Fruit fly (Drosophila melanogaster) whole organism, embryonic: ENCODE data around the gene CG2854.

ENCODE experiments used
- CG1024 ChIP-seq: fragments of 200-800 bp; sonication (Bioruptor generic); IDR thresholded peaks from 2 replicates; pipeline ENCODE4 v1.3.6; 2022; ENCODE audit warnings: missing biosample characterization, missing genetic modification characterization
- CG11504 ChIP-seq: fragments of 200-800 bp; sonication (Bioruptor generic); optimal IDR thresholded peaks from 3 replicates; lab custom pipeline; 2019; ENCODE audit warnings: missing biosample characterization, mild to moderate bottlenecking, missing genetic modification characterization, moderate library complexity
- CG11696 ChIP-seq: fragments of 200-800 bp; sonication (Bioruptor generic); IDR thresholded peaks from 2 replicates; pipeline ENCODE4 v1.3.6; 2022; ENCODE audit warnings: missing biosample characterization, missing genetic modification characterization
- CG14710 ChIP-seq: fragments of 200-800 bp; sonication (Bioruptor generic); optimal IDR thresholded peaks from 3 replicates; lab custom pipeline; 2019; ENCODE audit warnings: missing biosample characterization, mild to moderate bottlenecking, missing genetic modification characterization, moderate library complexity
- CG15073 ChIP-seq: fragments of 200-800 bp; sonication (Bioruptor generic); optimal IDR thresholded peaks from 2 replicates; lab custom pipeline; 2016; ENCODE audit warnings: missing biosample characterization, missing genetic modification characterization
- CG16779 ChIP-seq: fragments of 200-800 bp; sonication (Bioruptor generic); IDR thresholded peaks from 2 replicates; pipeline ENCODE4 v1.3.6; 2022; ENCODE audit warnings: missing biosample characterization, missing genetic modification characterization
- CG16863 ChIP-seq: fragments of 200-800 bp; sonication (Bioruptor generic); optimal IDR thresholded peaks from 3 replicates; lab custom pipeline; 2016; ENCODE audit warnings: missing biosample characterization, missing genetic modification characterization
- CG17186 ChIP-seq: fragments of 200-800 bp; sonication (Bioruptor generic); optimal IDR thresholded peaks from 3 replicates; lab custom pipeline; 2017; ENCODE audit warnings: missing biosample characterization, missing genetic modification reagents, missing genetic modification characterization
- CG18262 ChIP-seq: fragments of 200-800 bp; optimal IDR thresholded peaks from 3 replicates; lab custom pipeline; 2019; ENCODE audit warnings: missing biosample characterization, mild to moderate bottlenecking, missing genetic modification characterization, moderate library complexity
- CG2116 ChIP-seq: fragments of 200-800 bp; sonication (Bioruptor generic); optimal IDR thresholded peaks from 3 replicates; lab custom pipeline; 2018; ENCODE audit warnings: missing biosample characterization, mild to moderate bottlenecking, missing genetic modification characterization
- CG30403 ChIP-seq: fragments of 200-800 bp; sonication (Bioruptor generic); optimal IDR thresholded peaks from 3 replicates; lab custom pipeline; 2016; ENCODE audit warnings: missing biosample characterization, missing genetic modification characterization
- CG31441 ChIP-seq: fragments of 200-800 bp; sonication (Bioruptor generic); IDR thresholded peaks from 2 replicates; pipeline ENCODE4 v1.3.6; 2022; ENCODE audit warnings: missing biosample characterization, missing genetic modification characterization
- CG32532 ChIP-seq: fragments of 200-800 bp; sonication (Bioruptor generic); IDR thresholded peaks from 2 replicates; pipeline ENCODE4 v1.3.6; 2022; ENCODE audit warnings: missing biosample characterization, missing genetic modification characterization
- CG32767 ChIP-seq: fragments of 200-800 bp; sonication (Bioruptor generic); IDR thresholded peaks from 2 replicates; pipeline ENCODE4 v1.3.6; 2022; ENCODE audit warnings: missing biosample characterization, missing genetic modification characterization
- CG3847 ChIP-seq: fragments of 200-800 bp; sonication (Bioruptor generic); IDR thresholded peaks from 2 replicates; pipeline ENCODE4 v1.3.6; 2022; ENCODE audit warnings: missing biosample characterization, missing genetic modification characterization
- CG4617 ChIP-seq: fragments of 200-800 bp; sonication (Bioruptor generic); optimal IDR thresholded peaks from 3 replicates; lab custom pipeline; 2016; ENCODE audit warnings: missing biosample characterization, missing genetic modification characterization, borderline replicate concordance
- CG6654 ChIP-seq: fragments of 200-800 bp; sonication (Bioruptor generic); optimal IDR thresholded peaks from 2 replicates; lab custom pipeline; 2017; ENCODE audit warnings: missing biosample characterization, mild to moderate bottlenecking, missing genetic modification characterization
- CG8944 ChIP-seq: fragments of 200-800 bp; sonication (Bioruptor generic); optimal IDR thresholded peaks from 3 replicates; lab custom pipeline; 2016; ENCODE audit warnings: missing biosample characterization, missing genetic modification characterization
- E2f2 ChIP-seq: fragments of 200-800 bp; sonication (Bioruptor generic); IDR thresholded peaks from 2 replicates; pipeline ENCODE4 v1.3.6; 2022; ENCODE audit warnings: missing biosample characterization, missing genetic modification characterization
- ERR ChIP-seq: fragments of 200-800 bp; sonication (Bioruptor generic); optimal IDR thresholded peaks from 2 replicates; lab custom pipeline; 2016; ENCODE audit warnings: missing biosample characterization, missing genetic modification characterization
- GATAe ChIP-seq: fragments of 200-800 bp; sonication (Bioruptor generic); conservative IDR thresholded peaks from 2 replicates; pipeline ENCODE4 v1.3.6; 2022; ENCODE audit warnings: missing biosample characterization, missing genetic modification characterization
- HmgZ ChIP-seq: fragments of 200-800 bp; sonication (Bioruptor generic); optimal IDR thresholded peaks from 2 replicates; lab custom pipeline; 2018; ENCODE audit warnings: missing biosample characterization, mild to moderate bottlenecking, missing genetic modification characterization
- Myb ChIP-seq: fragments of 200-800 bp; sonication (Bioruptor generic); optimal IDR thresholded peaks from 2 replicates; lab custom pipeline; 2016; ENCODE audit warnings: missing biosample characterization, missing genetic modification characterization
- Neu2 ChIP-seq: fragments of 200-800 bp; sonication (Bioruptor generic); optimal IDR thresholded peaks from 3 replicates; lab custom pipeline; 2016; ENCODE audit warnings: missing biosample characterization, missing genetic modification characterization, borderline replicate concordance
- Poxn ChIP-seq: fragments of 200-800 bp; sonication (Bioruptor generic); IDR thresholded peaks from 2 replicates; pipeline ENCODE4 v1.3.6; 2022; ENCODE audit warnings: missing biosample characterization, missing genetic modification characterization
- Ravus ChIP-seq: fragments of 200-800 bp; sonication (Bioruptor generic); IDR thresholded peaks from 2 replicates; pipeline ENCODE4 v1.3.6; 2022; ENCODE audit warnings: missing biosample characterization, missing genetic modification characterization
- Scr ChIP-seq: fragments of 200-800 bp; sonication (Bioruptor generic); IDR thresholded peaks from 2 replicates; pipeline ENCODE4 v1.3.6; 2022; ENCODE audit warnings: missing biosample characterization, missing genetic modification characterization; ENCODE audit not compliant: partially characterized antibody
- Sry-δ ChIP-seq: fragments of 200-800 bp; sonication (Bioruptor generic); optimal IDR thresholded peaks from 2 replicates; lab custom pipeline; 2016; ENCODE audit warnings: missing biosample characterization, missing genetic modification characterization
- Vsx1 ChIP-seq: fragments of 200-800 bp; sonication (Bioruptor generic); optimal IDR thresholded peaks from 2 replicates; lab custom pipeline; 2017; ENCODE audit warnings: missing biosample characterization, mild to moderate bottlenecking, missing genetic modification characterization, missing genetic modification reagents
- az2 ChIP-seq: fragments of 200-800 bp; sonication (Bioruptor generic); optimal IDR thresholded peaks from 3 replicates; lab custom pipeline; 2016; ENCODE audit warnings: missing biosample characterization, missing genetic modification characterization
- bbx ChIP-seq: fragments of 200-800 bp; sonication (Bioruptor generic); IDR thresholded peaks from 2 replicates; pipeline ENCODE4 v1.3.6; 2022; ENCODE audit warnings: missing biosample characterization, missing genetic modification characterization; ENCODE audit not compliant: partially characterized antibody
- chif ChIP-seq, 2 experiments: fragments of 200-800 bp; sonication (Bioruptor generic); optimal IDR thresholded peaks; 3 replicates each; lab custom pipeline; 2016; ENCODE audit warnings: missing biosample characterization in 2 of 2, missing genetic modification characterization in 2 of 2
- exex ChIP-seq: fragments of 200-800 bp; sonication (Bioruptor generic); optimal IDR thresholded peaks from 4 replicates; lab custom pipeline; 2018; ENCODE audit warnings: missing biosample characterization, mild to moderate bottlenecking, missing genetic modification characterization, moderate library complexity
- gem ChIP-seq: fragments of 200-800 bp; sonication (Bioruptor generic); optimal IDR thresholded peaks from 2 replicates; lab custom pipeline; 2019; ENCODE audit warnings: missing biosample characterization, mild to moderate bottlenecking, missing genetic modification characterization, moderate library complexity
- h ChIP-seq: fragments of >200 bp; optimal IDR thresholded peaks from 2 replicates; lab custom pipeline; 2017
- hbn ChIP-seq: fragments of 200-800 bp; sonication (Bioruptor generic); IDR thresholded peaks from 2 replicates; pipeline ENCODE4 v1.3.6; 2022; ENCODE audit warnings: missing biosample characterization, missing genetic modification characterization; ENCODE audit not compliant: partially characterized antibody
- knrl ChIP-seq: fragments of 200-800 bp; sonication (Bioruptor generic); IDR thresholded peaks from 3 replicates; pipeline ENCODE4 v1.3.6; 2022; ENCODE audit warnings: missing biosample characterization, missing genetic modification characterization; ENCODE audit not compliant: partially characterized antibody
- org-1 ChIP-seq: fragments of 200-800 bp; sonication (Bioruptor generic); optimal IDR thresholded peaks from 2 replicates; lab custom pipeline; 2017; ENCODE audit warnings: missing biosample characterization, missing genetic modification characterization
- prd ChIP-seq, 3 experiments: fragments of >200 bp in 2 of 3; fragments of 200-800 bp in 1 of 3; sonication (Bioruptor generic) in 1 of 3; optimal IDR thresholded peaks in 2 of 3; IDR thresholded peaks in 1 of 3; 2 replicates in 2 of 3; 3 replicates in 1 of 3; pipeline versions ENCODE4 v1.3.6 to Lab custom; 2017 to 2022; ENCODE audit warnings: missing biosample characterization in 1 of 3, missing genetic modification characterization in 1 of 3
- pzg ChIP-seq: fragments of 200-800 bp; sonication (Bioruptor generic); optimal IDR thresholded peaks from 3 replicates; lab custom pipeline; 2018; ENCODE audit warnings: missing biosample characterization, mild to moderate bottlenecking, missing genetic modification characterization, moderate library complexity
- sd ChIP-seq: fragments of 200-800 bp; sonication (Bioruptor generic); optimal IDR thresholded peaks from 3 replicates; lab custom pipeline; 2018; ENCODE audit warnings: missing biosample characterization, mild to moderate bottlenecking, missing genetic modification characterization, moderate library complexity
- sens-2 ChIP-seq: fragments of 200-800 bp; sonication (Bioruptor generic); IDR thresholded peaks from 2 replicates; pipeline ENCODE4 v1.3.6; 2022; ENCODE audit warnings: missing biosample characterization, missing genetic modification characterization
- sima ChIP-seq: fragments of 200-800 bp; sonication (Bioruptor generic); optimal IDR thresholded peaks from 2 replicates; lab custom pipeline; 2016; ENCODE audit warnings: missing biosample characterization, missing genetic modification characterization
- sna ChIP-seq: fragments of 200-800 bp; sonication (Bioruptor generic); IDR thresholded peaks from 2 replicates; pipeline ENCODE4 v1.3.6; 2022; ENCODE audit warnings: missing biosample characterization, missing genetic modification characterization; ENCODE audit not compliant: partially characterized antibody
- sr ChIP-seq: fragments of 200-800 bp; sonication (Bioruptor generic); IDR thresholded peaks from 3 replicates; pipeline ENCODE4 v1.3.6; 2022; ENCODE audit warnings: missing biosample characterization, missing genetic modification characterization
- ssp ChIP-seq: fragments of 200-800 bp; sonication (Bioruptor generic); IDR thresholded peaks from 2 replicates; pipeline ENCODE4 v1.3.6; 2022; ENCODE audit warnings: missing biosample characterization, missing genetic modification characterization
- stwl ChIP-seq: fragments of 200-800 bp; sonication (Bioruptor generic); optimal IDR thresholded peaks from 3 replicates; lab custom pipeline; 2018; ENCODE audit warnings: missing biosample characterization, mild to moderate bottlenecking, missing genetic modification characterization, moderate library complexity
- unc-4 ChIP-seq: fragments of 200-800 bp; sonication (Bioruptor generic); IDR thresholded peaks from 2 replicates; pipeline ENCODE4 v1.3.6; 2022; ENCODE audit warnings: missing biosample characterization, missing genetic modification characterization; ENCODE audit not compliant: partially characterized antibody
- wor ChIP-seq: fragments of 200-800 bp; sonication (Bioruptor generic); IDR thresholded peaks from 2 replicates; pipeline ENCODE4 v1.3.6; 2022; ENCODE audit warnings: missing biosample characterization, missing genetic modification characterization
- zen2 ChIP-seq: fragments of 200-800 bp; sonication (Bioruptor generic); IDR thresholded peaks from 3 replicates; pipeline ENCODE4 v1.3.6; 2022; ENCODE audit warnings: missing biosample characterization, missing genetic modification characterization; ENCODE audit not compliant: partially characterized antibody

The CG2854 gene

dm6 chrX:2344370-2344769 is 17.4 kb downstream of the CG2854 start, which contains the start of gene mRpL14 (continued):
- TF ChIP-seq E2f2 (GFP tag; lab: Robert Waterston, UW), result peak; percentile 78
- no peak for TF ChIP-seq Vsx1 (GFP tag; lab: Kevin White, UChicago)
- peak; percentile 8 for TF ChIP-seq CG17186 (GFP tag; lab: Kevin White, UChicago)
- TF ChIP-seq Ravus, result no peak
- TF ChIP-seq Sry-δ (GFP tag; lab: Kevin White, UChicago), result peak; percentile 19
- TF ChIP-seq CG4617 (GFP tag; lab: Kevin White, UChicago), result peak; percentile 52
- peak; percentile 6 for TF ChIP-seq HmgZ (tag; lab: Kevin White, UChicago)
- no peak for TF ChIP-seq GATAe (GFP tag; lab: Robert Waterston, UW)
- 0 out of 2 replicates have a peak, but pooled peaks have one; percentile 23 for TF ChIP-seq bbx (GFP tag; lab: Robert Waterston, UW)
- TF ChIP-seq CG6654 (GFP tag; lab: Kevin White, UChicago), result no peak
- TF ChIP-seq az2, result no peak
- no peak for TF ChIP-seq CG15073 (GFP tag; lab: Kevin White, UChicago)
- no peak for TF ChIP-seq ERR (GFP tag; lab: Kevin White, UChicago)
- no peak for TF ChIP-seq CG3847 (GFP tag; lab: Robert Waterston, UW)
- TF ChIP-seq sna, result 0 out of 2 replicates have a peak, but pooled peaks have one; percentile 25
- TF ChIP-seq CG11504 (tag; lab: Kevin White, UChicago), result no peak
- no peak for TF ChIP-seq ssp (GFP tag; lab: Robert Waterston, UW)
- TF ChIP-seq Neu2 (GFP tag; lab: Kevin White, UChicago), result no peak
- no peak for TF ChIP-seq chif (GFP tag; optimal IDR thresholded peaks at IDR 0.05; lab: Kevin White, UChicago)
- TF ChIP-seq CG2116 (GFP tag; lab: Kevin White, UChicago), result peak; percentile 14
- TF ChIP-seq stwl (tag; lab: Kevin White, UChicago), result peak; percentile 27
- no peak for TF ChIP-seq zen2
- TF ChIP-seq knrl (GFP tag; lab: Robert Waterston, UW), result no peak
- no peak for TF ChIP-seq CG11696 (GFP tag; lab: Robert Waterston, UW)
- TF ChIP-seq CG8944 (GFP tag; lab: Kevin White, UChicago), result no peak
- no peak for TF ChIP-seq CG1024 (GFP tag; lab: Robert Waterston, UW)
- TF ChIP-seq CG32532 (GFP tag; lab: Robert Waterston, UW), result no peak
- no peak for TF ChIP-seq org-1 (GFP tag; lab: Kevin White, UChicago)
- TF ChIP-seq pzg (GFP tag; lab: Kevin White, UChicago), result peak; percentile 49
- TF ChIP-seq Scr, result peak; percentile 27; the same call in 1 of the 2 replicates
- TF ChIP-seq h (lab: Kevin White, UChicago), result no peak
- TF ChIP-seq hbn (GFP tag; lab: Robert Waterston, UW), result no peak
- TF ChIP-seq sens-2 (GFP tag; lab: Robert Waterston, UW), result no peak
- 0 out of 2 replicates have a peak, but pooled peaks have one; percentile 32 for TF ChIP-seq unc-4
- TF ChIP-seq CG14710, result peak; percentile 1

- TF ChIP-seq CG16863 (GFP tag; lab: Kevin White, UChicago), result no peak
- TF ChIP-seq sr (GFP tag; lab: Robert Waterston, UW), result no peak
- TF ChIP-seq Poxn (GFP tag; lab: Robert Waterston, UW), result no peak
- TF ChIP-seq CG32767 (GFP tag; lab: Robert Waterston, UW), result no peak
- no peak for TF ChIP-seq gem (tag; lab: Kevin White, UChicago)
- TF ChIP-seq CG18262 (tag; lab: Kevin White, UChicago), result no peak
- no peak for TF ChIP-seq prd (optimal IDR thresholded peaks at IDR 0.05; lab: Kevin White, UChicago)
- no peak for TF ChIP-seq prd (GFP tag; IDR thresholded peaks at IDR 0.05; lab: Robert Waterston, UW)
- peak; percentile 69 for TF ChIP-seq GATAe (GFP tag; lab: Robert Waterston, UW)
- no peak for TF ChIP-seq CG16779
- no peak for TF ChIP-seq Myb (GFP tag; lab: Kevin White, UChicago)
- TF ChIP-seq CG30403 (GFP tag; lab: Kevin White, UChicago), result no peak
- peak; percentile 22 for TF ChIP-seq sd
- no peak for TF ChIP-seq wor (GFP tag; lab: Robert Waterston, UW)
- peak; percentile 73 for TF ChIP-seq exex (tag; lab: Kevin White, UChicago)
- no peak for TF ChIP-seq CG31441 (GFP tag; lab: Robert Waterston, UW)
- no peak for TF ChIP-seq sima (GFP tag; lab: Kevin White, UChicago)
Observed at dm6 chrX:2349510-2350227, 22.7 kb downstream of the CG2854 start.
